ENCODE assay signal across 1 fruit fly cellular context in the genomic region with DNA sequence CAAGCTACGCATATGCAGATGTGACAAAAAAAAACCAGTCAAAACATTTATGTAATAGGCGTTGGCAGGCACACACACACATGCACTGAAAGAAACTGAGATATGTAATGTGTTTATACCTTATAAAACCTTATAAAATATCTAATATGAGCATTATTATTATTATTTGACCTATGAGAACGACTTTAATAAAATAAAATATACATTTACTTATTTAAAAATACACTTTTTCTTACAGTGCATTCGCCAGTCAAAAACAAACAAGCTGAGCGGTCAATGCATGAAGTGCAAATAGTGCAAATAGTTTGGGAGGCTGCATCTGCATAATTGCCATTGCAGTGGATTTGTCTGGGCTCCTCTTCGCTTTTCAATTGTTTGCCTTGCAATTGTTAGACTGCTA.
A peak's percentile ranks its signal among the peaks of the same experiment; 100 is the strongest.
TF ChIP-seq lines count a peak whose summit lies in the region.

No protein-coding gene starts in this region.

TF ChIP-seq in whole organism, embryonic, 481 proteins besides CTCF, POLR2A, EP300 and RAD21 (continued from another document and continues in another):
- TF ChIP-seq CG12659 (GFP tag; optimal IDR thresholded peaks at IDR 0.05; lab: Kevin White, UChicago) (peak; percentile 70), CG18599 (GFP tag; optimal IDR thresholded peaks at IDR 0.05; lab: Kevin White, UChicago) (peak; percentile 41), Dref (GFP tag; IDR thresholded peaks at IDR 0.05; lab: Robert Waterston, UW) (no peak), chinmo (GFP tag; IDR thresholded peaks at IDR 0.05; lab: Robert Waterston, UW; ENCODE audit: partially characterized antibody) (0 out of 4 replicates have a peak, but pooled peaks have one; percentile 26), zf30C (GFP tag; optimal IDR thresholded peaks at IDR 0.05; lab: Kevin White, UChicago) (peak; percentile 12), CG7839 (tag; optimal IDR thresholded peaks at IDR 0.05; lab: Kevin White, UChicago) (peak; percentile 70), CG11398 (GFP tag; optimal IDR thresholded peaks at IDR 0.05; lab: Kevin White, UChicago) (no peak), knrl (GFP tag; IDR thresholded peaks at IDR 0.05; lab: Robert Waterston, UW; ENCODE audit: partially characterized antibody) (no peak), crp (GFP tag; optimal IDR thresholded peaks at IDR 0.05; lab: Kevin White, UChicago) (peak in 1 of 2 experiments; percentile 1), CG11560 (tag; IDR thresholded peaks at IDR 0.05; lab: Robert Waterston, UW) (no peak), nau (GFP tag; optimal IDR thresholded peaks at IDR 0.05; lab: Kevin White, UChicago) (peak; percentile 74), Ssrp (tag; optimal IDR thresholded peaks at IDR 0.05; lab: Kevin White, UChicago) (peak; percentile 67), CG7372 (GFP tag; IDR thresholded peaks at IDR 0.05; lab: Robert Waterston, UW) (peak; percentile 31; the same call in 1 of the 2 replicates), CG13624 (GFP tag; optimal IDR thresholded peaks at IDR 0.05; lab: Kevin White, UChicago) (no peak), kah (GFP tag; optimal IDR thresholded peaks at IDR 0.05; lab: Kevin White, UChicago) (peak; percentile 70), grau (tag; optimal IDR thresholded peaks at IDR 0.05; lab: Kevin White, UChicago) (peak; percentile 56), CG12299 (tag; optimal IDR thresholded peaks at IDR 0.05; lab: Kevin White, UChicago) (peak; percentile 32), CG4730 (GFP tag; IDR thresholded peaks at IDR 0.05; lab: Robert Waterston, UW) (peak; percentile 57; the same call in 1 of the 2 replicates), amos (GFP tag; IDR thresholded peaks at IDR 0.05; lab: Robert Waterston, UW; ENCODE audit: partially characterized antibody) (no peak), CrebB (tag; optimal IDR thresholded peaks at IDR 0.05; lab: Kevin White, UChicago) (peak; percentile 64), CG4424 (GFP tag; optimal IDR thresholded peaks at IDR 0.05; lab: Kevin White, UChicago) (peak; percentile 74), CG1603 (tag; optimal IDR thresholded peaks at IDR 0.05; lab: Kevin White, UChicago) (peak; percentile 21), stwl (tag; optimal IDR thresholded peaks at IDR 0.05; lab: Kevin White, UChicago) (no peak), Ada2b (GFP tag; IDR thresholded peaks at IDR 0.05; lab: Robert Waterston, UW) (peak; percentile 83), peb (GFP tag; IDR thresholded peaks at IDR 0.05; lab: Robert Waterston, UW) (no peak), Pdp1 (GFP tag; optimal IDR thresholded peaks at IDR 0.05; lab: Kevin White, UChicago) (peak; percentile 30 to 70), dmrt99B (tag; optimal IDR thresholded peaks at IDR 0.05; lab: Kevin White, UChicago) (peak; percentile 93), Fer1 (GFP tag; optimal IDR thresholded peaks at IDR 0.05; lab: Kevin White, UChicago) (peak; percentile 79), Drgx (GFP tag; IDR thresholded peaks at IDR 0.05; lab: Robert Waterston, UW) (peak; percentile 85), CG11504 (tag; optimal IDR thresholded peaks at IDR 0.05; lab: Kevin White, UChicago) (peak; percentile 89), Fer2 (tag; optimal IDR thresholded peaks at IDR 0.05; lab: Kevin White, UChicago) (peak; percentile 23), CG8281 (tag; optimal IDR thresholded peaks at IDR 0.05; lab: Kevin White, UChicago) (peak; percentile 59), CG11085 (GFP tag; IDR thresholded peaks at IDR 0.05; lab: Robert Waterston, UW) (no peak), Sox102F (GFP tag; optimal IDR thresholded peaks at IDR 0.05; lab: Kevin White, UChicago) (peak; percentile 93), CG12071 (GFP tag; optimal IDR thresholded peaks at IDR 0.05; lab: Kevin White, UChicago) (peak; percentile 61), Ets65A (GFP tag; lab: Kevin White, UChicago) (peak; percentile 65), ewg (GFP tag; optimal IDR thresholded peaks at IDR 0.05; lab: Kevin White, UChicago) (peak; percentile 64), eve (GFP tag; optimal IDR thresholded peaks at IDR 0.05; lab: Kevin White, UChicago) (peak in 1 of 2 experiments; percentile 90), HLH54F (GFP tag; optimal IDR thresholded peaks at IDR 0.05; lab: Kevin White, UChicago) (no peak), prd (optimal IDR thresholded peaks at IDR 0.05; lab: Kevin White, UChicago) (no peak), prd (GFP tag; IDR thresholded peaks at IDR 0.05; lab: Robert Waterston, UW) (peak; percentile 67), CG7271 (tag; optimal IDR thresholded peaks at IDR 0.05; lab: Kevin White, UChicago) (no peak), CG17361 (GFP tag; IDR thresholded peaks at IDR 0.05; lab: Robert Waterston, UW) (peak; percentile 80), ftz-f1 (GFP tag; optimal IDR thresholded peaks at IDR 0.05; lab: Kevin White, UChicago) (no peak), CG14710 (tag; optimal IDR thresholded peaks at IDR 0.05; lab: Kevin White, UChicago) (peak; percentile 55), Optix (GFP tag; IDR thresholded peaks at IDR 0.05; lab: Robert Waterston, UW) (peak; percentile 54; the same call in 2 of the 3 replicates), Blimp-1 (GFP tag; optimal IDR thresholded peaks at IDR 0.05; lab: Kevin White, UChicago) (peak; percentile 76), CG32532 (GFP tag; IDR thresholded peaks at IDR 0.05; lab: Robert Waterston, UW) (no peak), Abd-B (GFP tag; optimal IDR thresholded peaks at IDR 0.05; lab: Kevin White, UChicago) (peak; percentile 31), run (tag; optimal IDR thresholded peaks at IDR 0.05; lab: Kevin White, UChicago) (peak; percentile 76), dimm (GFP tag; IDR thresholded peaks at IDR 0.05; lab: Robert Waterston, UW) (peak; percentile 63), CG7987 (GFP tag; optimal IDR thresholded peaks at IDR 0.05; lab: Kevin White, UChicago) (peak; percentile 44), CG14860 (GFP tag; IDR thresholded peaks at IDR 0.05; lab: Robert Waterston, UW; ENCODE audit: partially characterized antibody) (no peak), CG12769 (tag; optimal IDR thresholded peaks at IDR 0.05; lab: Kevin White, UChicago) (peak; percentile 36), dmrt11E (tag; optimal IDR thresholded peaks at IDR 0.05; lab: Kevin White, UChicago) (peak; percentile 7), tap (tag; optimal IDR thresholded peaks at IDR 0.05; lab: Kevin White, UChicago) (peak; percentile 80), ttk (GFP tag; IDR thresholded peaks at IDR 0.05; lab: Robert Waterston, UW) (peak; percentile 84), jumu (GFP tag; optimal IDR thresholded peaks at IDR 0.05; lab: Kevin White, UChicago) (no peak), fd64A (GFP tag; optimal IDR thresholded peaks at IDR 0.05; lab: Kevin White, UChicago) (peak; percentile 10), org-1 (GFP tag; optimal IDR thresholded peaks at IDR 0.05; lab: Kevin White, UChicago) (peak; percentile 62), zen2 (GFP tag; IDR thresholded peaks at IDR 0.05; lab: Robert Waterston, UW; ENCODE audit: partially characterized antibody) (no peak), p53 (GFP tag; optimal IDR thresholded peaks at IDR 0.05; lab: Kevin White, UChicago) (no peak), CG10366 (GFP tag; IDR thresholded peaks at IDR 0.05; lab: Robert Waterston, UW) (peak; percentile 73), MTF-1 (GFP tag; optimal IDR thresholded peaks at IDR 0.05; lab: Kevin White, UChicago; ENCODE audit: borderline replicate concordance) (peak; percentile 21), CG4328 (GFP tag; optimal IDR thresholded peaks at IDR 0.05; lab: Kevin White, UChicago) (peak; percentile 63), pan (optimal IDR thresholded peaks at IDR 0.05; lab: Kevin White, UChicago) (no peak), pan (GFP tag; optimal IDR thresholded peaks at IDR 0.05 in 1 of 2, IDR thresholded peaks at IDR 0.05 in 1 of 2) (peak in 1 of 2 experiments; percentile 83), CG2202 (tag; optimal IDR thresholded peaks at IDR 0.05; lab: Kevin White, UChicago) (peak; percentile 14), br (optimal IDR thresholded peaks at IDR 0.05; lab: Kevin White, UChicago) (no peak), CkIIα-i1 (GFP tag; IDR thresholded peaks at IDR 0.05; lab: Robert Waterston, UW) (no peak), CG15269 (tag; optimal IDR thresholded peaks at IDR 0.05; lab: Kevin White, UChicago) (peak; percentile 89), Atf3 (GFP tag; optimal IDR thresholded peaks at IDR 0.05; lab: Kevin White, UChicago) (no peak), CG2712 (tag; optimal IDR thresholded peaks at IDR 0.05; lab: Kevin White, UChicago) (peak; percentile 78), vnd (GFP tag; IDR thresholded peaks at IDR 0.05; lab: Robert Waterston, UW; ENCODE audit: partially characterized antibody) (no peak), CG8290 (GFP tag; optimal IDR thresholded peaks at IDR 0.05; lab: Kevin White, UChicago) (peak; percentile 11), CG8290 (tag; optimal IDR thresholded peaks at IDR 0.05; lab: Kevin White, UChicago) (no peak), sd (tag; optimal IDR thresholded peaks at IDR 0.05; lab: Kevin White, UChicago) (peak; percentile 25), Fer3 (tag; optimal IDR thresholded peaks at IDR 0.05; lab: Kevin White, UChicago) (peak; percentile 74), dysf (GFP tag; IDR thresholded peaks at IDR 0.05; lab: Robert Waterston, UW) (peak; percentile 69), Gsc (GFP tag; IDR thresholded peaks at IDR 0.05; lab: Robert Waterston, UW) (no peak), H2.0 (GFP tag; IDR thresholded peaks at IDR 0.05; lab: Robert Waterston, UW) (peak; percentile 71), CG13296 (GFP tag; optimal IDR thresholded peaks at IDR 0.05; lab: Kevin White, UChicago) (peak; percentile 80), psq (GFP tag; optimal IDR thresholded peaks at IDR 0.05; lab: Kevin White, UChicago) (peak; percentile 24), Hand (GFP tag; optimal IDR thresholded peaks at IDR 0.05; lab: Kevin White, UChicago) (no peak), CG6765 (GFP tag; optimal IDR thresholded peaks at IDR 0.05; lab: Kevin White, UChicago) (peak; percentile 37), ase (GFP tag; IDR thresholded peaks at IDR 0.05; lab: Robert Waterston, UW) (peak; percentile 75; the same call in 2 of the 3 replicates), CG7357 (GFP tag; IDR thresholded peaks at IDR 0.05; lab: Robert Waterston, UW) (0 out of 3 replicates have a peak, but pooled peaks have one; percentile 47), CG31441 (GFP tag; IDR thresholded peaks at IDR 0.05; lab: Robert Waterston, UW) (peak; percentile 93), Dfd (GFP tag; optimal IDR thresholded peaks at IDR 0.05; lab: Kevin White, UChicago) (no peak), btn (GFP tag; optimal IDR thresholded peaks at IDR 0.05; lab: Kevin White, UChicago) (no peak), Lhr (GFP tag; optimal IDR thresholded peaks at IDR 0.05; lab: Kevin White, UChicago) (peak; percentile 11), CG18764 (GFP tag; optimal IDR thresholded peaks at IDR 0.05; lab: Kevin White, UChicago) (peak; percentile 41), unpg (GFP tag; optimal IDR thresholded peaks at IDR 0.05; lab: Kevin White, UChicago) (peak; percentile 82), caup (GFP tag; optimal IDR thresholded peaks at IDR 0.05; lab: Kevin White, UChicago; ENCODE audit: severe bottlenecking) (peak; percentile 5), vfl (GFP tag; optimal IDR thresholded peaks at IDR 0.05; lab: Kevin White, UChicago) (no peak), bowl (GFP tag; IDR thresholded peaks at IDR 0.05; lab: Robert Waterston, UW) (peak; percentile 65; the same call in 1 of the 2 replicates), cato (GFP tag; optimal IDR thresholded peaks at IDR 0.05; lab: Kevin White, UChicago; ENCODE audit: borderline replicate concordance) (peak; percentile 35), CG1233 (GFP tag; optimal IDR thresholded peaks at IDR 0.05; lab: Kevin White, UChicago) (peak; percentile 58), ap (GFP tag; IDR thresholded peaks at IDR 0.05; lab: Robert Waterston, UW) (peak; percentile 61), D (optimal IDR thresholded peaks at IDR 0.05; lab: Kevin White, UChicago) (no peak), D (GFP tag; optimal IDR thresholded peaks at IDR 0.05; lab: Kevin White, UChicago) (peak; percentile 60), Dad (GFP tag; optimal IDR thresholded peaks at IDR 0.05; lab: Kevin White, UChicago) (peak; percentile 4), Dek (tag; optimal IDR thresholded peaks at IDR 0.05; lab: Kevin White, UChicago) (peak; percentile 55), CG5180 (GFP tag; optimal IDR thresholded peaks at IDR 0.05; lab: Kevin White, UChicago) (peak; percentile 75), Mad (GFP tag; optimal IDR thresholded peaks at IDR 0.05; lab: Kevin White, UChicago) (peak; percentile 28), CG32772 (GFP tag; IDR thresholded peaks at IDR 0.05; lab: Robert Waterston, UW) (peak; percentile 67), ATbp (GFP tag; optimal IDR thresholded peaks at IDR 0.05; lab: Kevin White, UChicago) (peak; percentile 81), CG12104 (GFP tag; optimal IDR thresholded peaks at IDR 0.05; lab: Kevin White, UChicago) (peak; percentile 64), ci (GFP tag; IDR thresholded peaks at IDR 0.05; lab: Robert Waterston, UW) (peak; percentile 86), CG30431 (GFP tag; optimal IDR thresholded peaks at IDR 0.05; lab: Kevin White, UChicago) (no peak), Jarid2 (GFP tag; optimal IDR thresholded peaks at IDR 0.05; lab: Kevin White, UChicago) (peak; percentile 17), CG9215 (GFP tag; IDR thresholded peaks at IDR 0.05; lab: Robert Waterston, UW) (no peak), lmd (GFP tag; IDR thresholded peaks at IDR 0.05; lab: Robert Waterston, UW) (peak; percentile 60), Med (GFP tag; lab: Kevin White, UChicago) (peak; percentile 62), Nf-YA (GFP tag; IDR thresholded peaks at IDR 0.05; lab: Robert Waterston, UW) (peak; percentile 60; the same call in 1 of the 2 replicates), CG6854 (GFP tag; optimal IDR thresholded peaks at IDR 0.05; lab: Kevin White, UChicago) (peak; percentile 62), E2f2 (GFP tag; IDR thresholded peaks at IDR 0.05; lab: Robert Waterston, UW) (peak; percentile 57; the same call in 1 of the 2 replicates), croc (GFP tag; conservative IDR thresholded peaks at IDR 0.05; lab: Robert Waterston, UW) (peak; percentile 17; the same call in 2 of the 3 replicates), HLH4C (GFP tag; IDR thresholded peaks at IDR 0.05; lab: Robert Waterston, UW; ENCODE audit: partially characterized antibody) (no peak), CG30403 (GFP tag; optimal IDR thresholded peaks at IDR 0.05; lab: Kevin White, UChicago) (peak; percentile 69), Sin3A (optimal IDR thresholded peaks at IDR 0.05; lab: Kevin White, UChicago) (no peak), Oaz (GFP tag; IDR thresholded peaks at IDR 0.05; lab: Robert Waterston, UW) (peak; percentile 23; the same call in 1 of the 2 replicates), CG18262 (tag; optimal IDR thresholded peaks at IDR 0.05; lab: Kevin White, UChicago) (peak; percentile 77), CG1529 (GFP tag; optimal IDR thresholded peaks at IDR 0.05; lab: Kevin White, UChicago) (peak; percentile 68), stc (GFP tag; IDR thresholded peaks at IDR 0.05; lab: Robert Waterston, UW) (peak; percentile 86)
